Fruit fly (Drosophila melanogaster) whole organism: ENCODE measurements around the gene Sclp.

Experiments
- CG8478 ChIP-seq: fragments of >200 bp; optimal IDR thresholded peaks from 2 replicates; lab custom pipeline; 2018; ENCODE audit warnings: inconsistent platforms
- Dll ChIP-seq: fragments of >200 bp; optimal IDR thresholded peaks from 2 replicates; lab custom pipeline; 2017
- EcR ChIP-seq, 2 experiments: fragments of >200 bp; optimal IDR thresholded peaks; 2 replicates each; lab custom pipeline; 2017; ENCODE audit warnings: missing biosample characterization in 2 of 2, missing genetic modification characterization in 2 of 2, missing genetic modification reagents in 2 of 2
- pan ChIP-seq: fragments of >200 bp; optimal IDR thresholded peaks from 2 replicates; lab custom pipeline; 2017
- psq ChIP-seq: fragments of >200 bp; optimal IDR thresholded peaks from 2 replicates; lab custom pipeline; 2017
- usp ChIP-seq: fragments of >200 bp; optimal IDR thresholded peaks from 2 replicates; lab custom pipeline; 2017; ENCODE audit warnings: missing biosample characterization, missing genetic modification characterization, mixed read lengths

The Sclp gene

DNA sequence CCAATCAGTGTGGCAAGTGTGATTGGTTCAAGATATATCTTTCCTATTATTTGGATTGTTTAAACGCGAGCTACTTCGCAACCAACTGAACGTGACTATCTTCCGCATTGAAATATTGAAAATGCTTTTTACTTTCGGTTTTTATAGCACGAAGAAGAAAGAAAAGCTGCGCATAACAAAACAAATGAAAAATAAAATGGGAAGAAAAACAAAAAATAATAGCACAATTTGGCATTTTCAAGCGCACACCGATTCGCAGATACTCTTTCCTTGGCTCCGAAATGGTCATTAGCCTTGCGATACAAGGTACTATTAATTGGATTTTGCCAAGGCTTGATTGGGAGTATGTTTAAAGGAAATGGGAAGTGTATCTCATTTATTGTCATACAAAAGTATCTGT lies at the start of gene Sclp:
Gene Sclp, minus strand, starts transcription at position 101 of the 400 bp plus-strand sequence.
- TF ChIP-seq CG8478 = no peak
- no peak for TF ChIP-seq pan (lab: Kevin White, UChicago)
- no peak for TF ChIP-seq usp (GFP tag; lab: Kevin White, UChicago)
- TF ChIP-seq EcR (GFP tag; optimal IDR thresholded peaks at IDR 0.05; lab: Kevin White, UChicago) = no peak
- no peak for TF ChIP-seq Dll
- no peak for TF ChIP-seq psq (lab: Kevin White, UChicago)

- TF ChIP-seq pan (lab: Kevin White, UChicago) (no peak), Dll (no peak), usp (GFP tag; lab: Kevin White, UChicago) (no peak), EcR (GFP tag; optimal IDR thresholded peaks at IDR 0.05; lab: Kevin White, UChicago) (no peak), psq (lab: Kevin White, UChicago) (no peak), CG8478 (no peak)
Observed at dm6 chrX:11930726-11931125, 6.3 kb upstream of the Sclp start, which contains the start of gene Pdzd8. Gene Pdzd8, minus strand, starts transcription at chrX:11930850.

DNA sequence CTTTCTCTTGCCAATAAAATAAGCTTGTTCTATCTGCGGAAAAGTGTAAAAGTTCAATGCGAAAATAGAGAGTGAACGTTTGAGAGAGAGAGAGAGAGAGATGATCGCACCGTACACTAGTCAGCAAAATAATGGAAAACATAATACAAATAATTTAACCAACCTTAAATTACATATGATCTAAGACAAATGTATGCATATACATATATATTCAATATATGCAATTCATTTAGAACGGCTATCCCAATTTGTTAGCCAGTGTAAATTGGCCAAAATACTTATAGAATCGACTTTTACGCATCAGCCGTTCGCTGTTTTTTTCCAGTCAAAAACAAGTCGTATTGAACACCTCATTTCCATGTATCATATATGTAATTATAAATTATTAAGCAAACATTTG lies 751 bp upstream of the Sclp start:
- no peak for TF ChIP-seq usp (GFP tag; lab: Kevin White, UChicago)
- no peak for TF ChIP-seq CG8478
- no peak for TF ChIP-seq EcR (GFP tag; optimal IDR thresholded peaks at IDR 0.05; lab: Kevin White, UChicago)
- no peak for TF ChIP-seq Dll
- TF ChIP-seq pan (lab: Kevin White, UChicago) = no peak
- TF ChIP-seq psq (lab: Kevin White, UChicago) = no peak

dm6 chrX:11923698-11924097 lies 764 bp downstream of the Sclp start:
- no peak for TF ChIP-seq usp (GFP tag; lab: Kevin White, UChicago)
- no peak for TF ChIP-seq psq (lab: Kevin White, UChicago)

- TF ChIP-seq CG8478 (no peak), pan (lab: Kevin White, UChicago) (no peak), psq (lab: Kevin White, UChicago) (no peak), EcR (GFP tag; optimal IDR thresholded peaks at IDR 0.05; lab: Kevin White, UChicago) (no peak), usp (GFP tag; lab: Kevin White, UChicago) (no peak), Dll (no peak)
Observed at dm6 chrX:11922650-11923237, 1.7 kb downstream of the Sclp start.

- no peak for TF ChIP-seq EcR (GFP tag; optimal IDR thresholded peaks at IDR 0.05; lab: Kevin White, UChicago)
- no peak for TF ChIP-seq pan (lab: Kevin White, UChicago)
- no peak for TF ChIP-seq CG8478
- no peak for TF ChIP-seq usp (GFP tag; lab: Kevin White, UChicago)
- no peak for TF ChIP-seq Dll
- no peak for TF ChIP-seq psq (lab: Kevin White, UChicago)
Observed at dm6 chrX:11920959-11921358, 3.5 kb downstream of the Sclp start.

DNA sequence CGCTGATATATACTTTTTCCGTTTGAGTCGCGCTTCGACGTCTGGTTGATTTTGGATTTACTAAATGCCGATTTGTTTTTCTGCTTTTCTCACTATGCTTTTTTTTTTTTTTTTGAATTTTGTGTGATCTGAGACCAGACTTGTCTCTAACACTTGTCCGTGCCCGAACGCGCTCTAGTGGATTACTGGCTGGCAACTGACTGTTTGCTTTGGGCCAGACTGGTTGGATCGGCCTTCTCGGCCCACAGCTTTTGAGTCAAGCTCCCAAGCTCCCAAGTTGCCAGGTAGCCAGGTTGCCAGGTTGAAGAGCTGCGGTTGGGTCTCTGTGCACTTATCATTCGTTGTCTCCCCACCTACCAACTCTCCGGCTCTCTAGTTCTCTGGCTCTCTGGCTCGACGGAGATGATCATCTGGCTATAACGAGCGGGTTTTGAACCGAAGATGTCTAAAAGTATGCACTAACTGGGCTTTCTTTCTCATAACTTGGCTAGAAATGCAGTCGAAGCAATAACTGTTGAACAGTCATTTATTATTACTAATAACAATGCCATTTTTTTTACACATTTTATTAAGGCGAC lies 7.3 kb downstream of the Sclp start, which contains the start of gene pot:
Gene pot, minus strand, starts transcription at position 205 of the 578 bp plus-strand sequence.
- TF ChIP-seq usp (GFP tag; lab: Kevin White, UChicago) (no peak), psq (lab: Kevin White, UChicago) (no peak), Dll (no peak), pan (lab: Kevin White, UChicago) (no peak)

dm6 chrX:11915154-11915593 lies 9.3 kb downstream of the Sclp start:
- no peak for TF ChIP-seq Dll
- TF ChIP-seq CG8478 = no peak
- TF ChIP-seq psq (lab: Kevin White, UChicago) = no peak
- TF ChIP-seq EcR (GFP tag; optimal IDR thresholded peaks at IDR 0.05; lab: Kevin White, UChicago) = no peak
- no peak for TF ChIP-seq pan (lab: Kevin White, UChicago)
- no peak for TF ChIP-seq usp (GFP tag; lab: Kevin White, UChicago)

dm6 chrX:11913581-11913980 lies 10.9 kb downstream of the Sclp start:
- TF ChIP-seq psq (lab: Kevin White, UChicago) = no peak
- no peak for TF ChIP-seq pan (lab: Kevin White, UChicago)
- no peak for TF ChIP-seq Dll
- no peak for TF ChIP-seq usp (GFP tag; lab: Kevin White, UChicago)
- TF ChIP-seq CG8478 = no peak
- TF ChIP-seq EcR (GFP tag; optimal IDR thresholded peaks at IDR 0.05; lab: Kevin White, UChicago) = no peak

dm6 chrX:11906818-11907281 lies 17.6 kb downstream of the Sclp start, which contains the start of gene CG43156:
Gene CG43156, minus strand, starts transcription at chrX:11906868.
- TF ChIP-seq psq (lab: Kevin White, UChicago) (no peak), usp (GFP tag; lab: Kevin White, UChicago) (no peak), Dll (no peak)

DNA sequence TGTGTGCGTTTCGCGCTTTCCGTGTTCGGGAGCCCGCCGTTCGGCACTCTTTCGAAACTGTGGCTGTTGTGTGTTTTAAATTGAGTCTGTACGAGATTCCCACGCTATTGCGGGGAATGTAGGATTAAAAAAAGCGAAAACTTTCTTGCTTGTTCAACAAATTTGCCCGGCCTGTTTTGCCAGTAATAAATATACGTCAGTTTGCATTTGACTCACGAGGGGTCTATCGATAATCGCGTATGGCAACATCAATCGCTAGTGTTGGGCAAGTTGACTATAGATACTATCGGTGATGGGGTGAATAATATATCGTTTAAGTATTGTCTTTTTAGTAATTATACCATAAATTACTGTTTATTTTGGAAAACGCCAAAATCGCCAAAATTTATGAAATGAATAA lies 19.3 kb downstream of the Sclp start, which contains the start of gene Upf1:
Gene Upf1, minus strand, starts transcription at position 228 of the 400 bp plus-strand sequence.
- TF ChIP-seq pan (lab: Kevin White, UChicago) (no peak), Dll (no peak), EcR (GFP tag; optimal IDR thresholded peaks at IDR 0.05; lab: Kevin White, UChicago) (no peak), CG8478 (no peak), usp (GFP tag; lab: Kevin White, UChicago) (no peak), psq (lab: Kevin White, UChicago) (no peak)

- TF ChIP-seq psq (lab: Kevin White, UChicago) (no peak), pan (lab: Kevin White, UChicago) (no peak), CG8478 (no peak), usp (GFP tag; lab: Kevin White, UChicago) (no peak), EcR (GFP tag; optimal IDR thresholded peaks at IDR 0.05; lab: Kevin White, UChicago) (no peak), Dll (no peak)
Observed at dm6 chrX:11895141-11895540, 29.3 kb downstream of the Sclp start.
